Fruit fly (Drosophila melanogaster) whole organism, embryonic: ENCODE data around the gene pnr.

Experiments used
- Asciz ChIP-seq: fragments of 200-800 bp; sonication (Bioruptor generic); optimal IDR thresholded peaks from 2 replicates; lab custom pipeline; 2017; ENCODE audit warnings: missing biosample characterization, mild to moderate bottlenecking, missing genetic modification characterization, missing genetic modification reagents
- CG10462 ChIP-seq: fragments of 200-800 bp; sonication (Bioruptor generic); optimal IDR thresholded peaks from 2 replicates; lab custom pipeline; 2016; ENCODE audit warnings: missing biosample characterization, missing genetic modification characterization
- CG10543 ChIP-seq: fragments of 200-800 bp; sonication (Bioruptor generic); optimal IDR thresholded peaks from 3 replicates; lab custom pipeline; 2017; ENCODE audit warnings: missing biosample characterization, mild to moderate bottlenecking, missing genetic modification characterization, moderate library complexity
- CG10654 ChIP-seq: fragments of 200-800 bp; sonication (Bioruptor generic); optimal IDR thresholded peaks from 2 replicates; lab custom pipeline; 2016; ENCODE audit warnings: missing biosample characterization, missing genetic modification characterization
- CG11247 ChIP-seq: fragments of 200-800 bp; sonication (Bioruptor generic); IDR thresholded peaks from 2 replicates; pipeline ENCODE4 v1.3.6; 2022; ENCODE audit warnings: missing biosample characterization, missing genetic modification characterization
- CG11695 ChIP-seq: fragments of 200-800 bp; sonication (Bioruptor generic); IDR thresholded peaks from 3 replicates; pipeline ENCODE4 v1.3.6; 2022; ENCODE audit warnings: missing biosample characterization, missing genetic modification characterization
- CG12071 ChIP-seq: fragments of 200-800 bp; sonication (Bioruptor generic); optimal IDR thresholded peaks from 3 replicates; lab custom pipeline; 2018; ENCODE audit warnings: missing biosample characterization, mild to moderate bottlenecking, missing genetic modification characterization
- CG14441 ChIP-seq: fragments of 200-800 bp; sonication (Bioruptor generic); IDR thresholded peaks from 2 replicates; pipeline ENCODE4 v1.3.6; 2022; ENCODE audit warnings: missing biosample characterization, missing genetic modification characterization
- CG1529 ChIP-seq: fragments of 200-800 bp; sonication (Bioruptor generic); optimal IDR thresholded peaks from 3 replicates; lab custom pipeline; 2018; ENCODE audit warnings: missing biosample characterization, missing genetic modification characterization
- CG18476 ChIP-seq: fragments of 200-800 bp; sonication (Bioruptor generic); optimal IDR thresholded peaks from 2 replicates; lab custom pipeline; 2016; ENCODE audit warnings: missing biosample characterization, mild to moderate bottlenecking, missing genetic modification characterization
- CG2199 ChIP-seq: fragments of 200-800 bp; sonication (Bioruptor generic); IDR thresholded peaks from 3 replicates; pipeline ENCODE4 v1.3.6; 2022; ENCODE audit warnings: missing biosample characterization, missing genetic modification characterization
- CG2678 ChIP-seq: fragments of 200-800 bp; sonication (Bioruptor generic); optimal IDR thresholded peaks from 3 replicates; lab custom pipeline; 2019; ENCODE audit warnings: missing biosample characterization, mild to moderate bottlenecking, missing genetic modification characterization, moderate library complexity
- CG34376 ChIP-seq: fragments of 200-800 bp; sonication (Bioruptor generic); optimal IDR thresholded peaks from 2 replicates; lab custom pipeline; 2018; ENCODE audit warnings: missing biosample characterization, mild to moderate bottlenecking, missing genetic modification characterization
- CG6272 ChIP-seq: fragments of 200-800 bp; sonication (Bioruptor generic); IDR thresholded peaks from 2 replicates; pipeline ENCODE4 v1.3.6; 2022; ENCODE audit warnings: missing biosample characterization, missing genetic modification characterization
- CG6765 ChIP-seq: fragments of 200-800 bp; sonication (Bioruptor generic); optimal IDR thresholded peaks from 3 replicates; lab custom pipeline; 2017; ENCODE audit warnings: missing biosample characterization, mild to moderate bottlenecking, missing genetic modification characterization
- CG6813 ChIP-seq: fragments of 200-800 bp; sonication (Bioruptor generic); optimal IDR thresholded peaks from 2 replicates; lab custom pipeline; 2017; ENCODE audit warnings: missing biosample characterization, missing genetic modification characterization, mild to moderate bottlenecking, moderate library complexity, missing genetic modification reagents
- CG7357 ChIP-seq: fragments of 200-800 bp; sonication (Bioruptor generic); IDR thresholded peaks from 3 replicates; pipeline ENCODE4 v1.3.6; 2022; ENCODE audit warnings: missing biosample characterization, missing genetic modification characterization
- CG7372 ChIP-seq: fragments of 200-800 bp; sonication (Bioruptor generic); IDR thresholded peaks from 2 replicates; pipeline ENCODE4 v1.3.6; 2022; ENCODE audit warnings: missing biosample characterization, missing genetic modification characterization
- CG7786 ChIP-seq: fragments of 200-800 bp; sonication (Bioruptor generic); optimal IDR thresholded peaks from 2 replicates; lab custom pipeline; 2016; ENCODE audit warnings: missing biosample characterization, missing genetic modification characterization
- Chrac-16 ChIP-seq: fragments of 200-800 bp; sonication (Bioruptor generic); optimal IDR thresholded peaks from 3 replicates; lab custom pipeline; 2016; ENCODE audit warnings: missing biosample characterization, missing genetic modification characterization
- Dip2 ChIP-seq: fragments of 200-800 bp; sonication (Bioruptor generic); IDR thresholded peaks from 2 replicates; pipeline ENCODE4 v1.3.6; 2022; ENCODE audit warnings: missing biosample characterization, missing genetic modification characterization
- Fer1 ChIP-seq: fragments of 200-800 bp; sonication (Bioruptor generic); optimal IDR thresholded peaks from 2 replicates; lab custom pipeline; 2017; ENCODE audit warnings: missing biosample characterization, mild to moderate bottlenecking, missing genetic modification characterization
- HLH3B ChIP-seq: fragments of 200-800 bp; sonication (Bioruptor generic); IDR thresholded peaks from 2 replicates; pipeline ENCODE4 v1.3.6; 2022; ENCODE audit warnings: missing biosample characterization, missing genetic modification characterization
- HLH4C ChIP-seq: fragments of 200-800 bp; sonication (Bioruptor generic); IDR thresholded peaks from 3 replicates; pipeline ENCODE4 v1.3.6; 2022; ENCODE audit warnings: missing biosample characterization, missing genetic modification characterization; ENCODE audit not compliant: partially characterized antibody
- HmgZ ChIP-seq: fragments of 200-800 bp; sonication (Bioruptor generic); optimal IDR thresholded peaks from 2 replicates; lab custom pipeline; 2018; ENCODE audit warnings: missing biosample characterization, mild to moderate bottlenecking, missing genetic modification characterization
- Lhr ChIP-seq: fragments of 200-800 bp; sonication (Bioruptor generic); optimal IDR thresholded peaks from 3 replicates; lab custom pipeline; 2017; ENCODE audit warnings: mild to moderate bottlenecking, missing biosample characterization, missing genetic modification reagents, missing genetic modification characterization
- Lpt ChIP-seq: fragments of >200 bp; optimal IDR thresholded peaks from 2 replicates; lab custom pipeline; 2018; ENCODE audit warnings: missing biosample characterization, missing genetic modification characterization
- Mes4 ChIP-seq: fragments of 200-800 bp; sonication (Bioruptor generic); optimal IDR thresholded peaks from 2 replicates; lab custom pipeline; 2016; ENCODE audit warnings: missing biosample characterization, missing genetic modification characterization
- Nf-YB ChIP-seq: fragments of 200-800 bp; sonication (Bioruptor generic); optimal IDR thresholded peaks from 3 replicates; lab custom pipeline; 2019; ENCODE audit warnings: missing biosample characterization, mild to moderate bottlenecking, missing genetic modification characterization, moderate library complexity
- Oli ChIP-seq: fragments of 200-800 bp; sonication (Bioruptor generic); optimal IDR thresholded peaks from 2 replicates; lab custom pipeline; 2018; ENCODE audit warnings: missing biosample characterization, mild to moderate bottlenecking, missing genetic modification characterization, moderate library complexity
- Pdp1 ChIP-seq, 2 experiments: fragments of 200-800 bp; sonication (Bioruptor generic); optimal IDR thresholded peaks; 3 replicates each; lab custom pipeline; 2016; ENCODE audit warnings: missing biosample characterization in 2 of 2, missing genetic modification characterization in 2 of 2, mild to moderate bottlenecking in 1 of 2, moderate library complexity in 1 of 2
- cad ChIP-seq: fragments of >200 bp; optimal IDR thresholded peaks from 2 replicates; lab custom pipeline; 2017; ENCODE audit warnings: missing biosample characterization, missing genetic modification characterization
- chn ChIP-seq: fragments of 200-800 bp; sonication (Bioruptor generic); optimal IDR thresholded peaks from 2 replicates; lab custom pipeline; 2016; ENCODE audit warnings: missing biosample characterization, missing genetic modification characterization
- dati ChIP-seq: fragments of 200-800 bp; sonication (Bioruptor generic); IDR thresholded peaks from 2 replicates; pipeline ENCODE4 v1.3.6; 2022; ENCODE audit warnings: missing biosample characterization, missing genetic modification characterization
- dysf ChIP-seq: fragments of 200-800 bp; sonication (Bioruptor generic); IDR thresholded peaks from 3 replicates; pipeline ENCODE4 v1.3.6; 2022; ENCODE audit warnings: missing biosample characterization, missing genetic modification characterization
- gem ChIP-seq: fragments of 200-800 bp; sonication (Bioruptor generic); optimal IDR thresholded peaks from 2 replicates; lab custom pipeline; 2019; ENCODE audit warnings: missing biosample characterization, mild to moderate bottlenecking, missing genetic modification characterization, moderate library complexity
- gsb ChIP-seq: fragments of 200-800 bp; sonication (Bioruptor generic); IDR thresholded peaks from 2 replicates; pipeline ENCODE4 v1.3.6; 2022; ENCODE audit warnings: missing biosample characterization, missing genetic modification characterization
- ham ChIP-seq: fragments of 200-800 bp; sonication (Bioruptor generic); IDR thresholded peaks from 2 replicates; pipeline ENCODE4 v1.3.6; 2022; ENCODE audit warnings: missing biosample characterization, missing genetic modification characterization
- jigr1 ChIP-seq: fragments of 200-800 bp; sonication (Bioruptor generic); IDR thresholded peaks from 3 replicates; pipeline ENCODE4 v1.3.6; 2022; ENCODE audit warnings: missing biosample characterization, missing genetic modification characterization
- ken ChIP-seq: fragments of 200-800 bp; sonication (Bioruptor generic); IDR thresholded peaks from 3 replicates; pipeline ENCODE4 v1.3.6; 2022; ENCODE audit warnings: missing biosample characterization, missing genetic modification characterization
- nau ChIP-seq: fragments of 200-800 bp; sonication (Bioruptor generic); optimal IDR thresholded peaks from 3 replicates; lab custom pipeline; 2017; ENCODE audit warnings: missing biosample characterization, mild to moderate bottlenecking, missing genetic modification characterization, missing genetic modification reagents
- pan ChIP-seq, 4 experiments: fragments of >200 bp in 3 of 4; fragments of 200-800 bp in 1 of 4; sonication (Bioruptor generic) in 1 of 4; optimal IDR thresholded peaks in 3 of 4; IDR thresholded peaks in 1 of 4; 2 replicates each; pipeline versions ENCODE4 v1.3.6 to Lab custom; 2017 to 2022; ENCODE audit warnings: missing biosample characterization in 2 of 4, missing genetic modification characterization in 2 of 4, mixed read lengths in 1 of 4
- prd ChIP-seq, 3 experiments: fragments of >200 bp in 2 of 3; fragments of 200-800 bp in 1 of 3; sonication (Bioruptor generic) in 1 of 3; optimal IDR thresholded peaks in 2 of 3; IDR thresholded peaks in 1 of 3; 2 replicates in 2 of 3; 3 replicates in 1 of 3; pipeline versions ENCODE4 v1.3.6 to Lab custom; 2017 to 2022; ENCODE audit warnings: missing biosample characterization in 1 of 3, missing genetic modification characterization in 1 of 3
- scrt ChIP-seq: fragments of 200-800 bp; sonication (Bioruptor generic); optimal IDR thresholded peaks from 2 replicates; lab custom pipeline; 2018; ENCODE audit warnings: missing biosample characterization, mild to moderate bottlenecking, missing genetic modification characterization, moderate library complexity
- sens-2 ChIP-seq: fragments of 200-800 bp; sonication (Bioruptor generic); IDR thresholded peaks from 2 replicates; pipeline ENCODE4 v1.3.6; 2022; ENCODE audit warnings: missing biosample characterization, missing genetic modification characterization
- sisA ChIP-seq: fragments of 200-800 bp; sonication (Bioruptor generic); IDR thresholded peaks from 2 replicates; pipeline ENCODE4 v1.3.6; 2022; ENCODE audit warnings: missing biosample characterization, missing genetic modification characterization
- sug ChIP-seq: fragments of 200-800 bp; optimal IDR thresholded peaks from 2 replicates; lab custom pipeline; 2019; ENCODE audit warnings: missing biosample characterization, mild to moderate bottlenecking, missing genetic modification characterization, moderate library complexity
- twi ChIP-seq: fragments of 200-800 bp; optimal IDR thresholded peaks from 2 replicates; lab custom pipeline; 2019; ENCODE audit warnings: missing biosample characterization, mild to moderate bottlenecking, missing genetic modification characterization, moderate library complexity
- z ChIP-seq: fragments of 200-800 bp; sonication (Bioruptor generic); IDR thresholded peaks from 3 replicates; pipeline ENCODE4 v1.3.6; 2022; ENCODE audit warnings: missing biosample characterization, missing genetic modification characterization

Gene pnr

DNA sequence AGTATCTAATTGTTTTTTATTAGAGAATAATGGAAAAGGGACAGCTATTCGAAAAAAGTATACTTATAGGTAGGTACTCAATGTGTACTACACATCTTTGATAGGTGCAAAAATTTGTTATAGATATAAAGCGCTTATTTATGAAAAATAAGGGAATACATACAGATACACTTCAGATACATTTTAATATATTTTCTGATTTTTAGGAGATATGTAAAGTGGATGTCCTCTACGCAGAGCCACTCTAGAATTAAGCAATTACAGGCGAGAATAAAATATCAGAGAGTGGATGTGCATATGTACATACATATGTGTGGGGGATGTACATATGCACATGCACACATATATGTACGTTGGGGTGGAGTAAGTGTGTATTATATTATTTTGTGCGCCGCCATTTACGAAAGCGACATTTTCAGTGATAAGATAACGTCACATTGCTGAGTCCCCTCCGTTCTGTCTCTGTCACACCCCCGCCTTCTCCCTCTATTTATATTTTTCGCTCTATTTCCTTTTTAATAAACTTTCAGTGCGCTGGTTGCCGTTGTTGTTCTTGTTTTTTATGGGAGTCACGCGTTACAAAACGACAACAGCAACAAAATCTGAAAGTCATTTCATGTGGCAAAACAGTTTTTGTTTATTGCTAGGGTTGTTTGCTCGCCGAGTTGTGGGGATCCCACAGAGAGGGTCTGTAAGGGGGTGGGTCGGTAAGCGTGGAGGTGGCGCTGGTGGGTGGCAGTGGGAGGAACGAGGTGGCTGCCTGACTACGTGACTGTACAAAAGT is 21.0 kb upstream of the pnr start (continued):
- TF ChIP-seq sug (tag; lab: Kevin White, UChicago) (peak; percentile 95), jigr1 (GFP tag; lab: Robert Waterston, UW) (no peak), chn (no peak), CG7372 (GFP tag; lab: Robert Waterston, UW) (no peak), dati (GFP tag; lab: Robert Waterston, UW) (no peak), Oli (tag; lab: Kevin White, UChicago) (no peak), scrt (GFP tag; lab: Kevin White, UChicago) (peak; percentile 12), CG2199 (GFP tag; lab: Robert Waterston, UW) (0 out of 3 replicates have a peak, but pooled peaks have one; percentile 24), CG10462 (GFP tag; lab: Kevin White, UChicago) (no peak), CG10543 (GFP tag; lab: Kevin White, UChicago) (peak; percentile 97), Nf-YB (GFP tag; lab: Kevin White, UChicago) (peak; percentile 48), HLH3B (GFP tag; lab: Robert Waterston, UW) (no peak), CG12071 (GFP tag; lab: Kevin White, UChicago) (peak; percentile 59), CG2678 (tag; lab: Kevin White, UChicago) (peak; percentile 62), CG11695 (GFP tag; lab: Robert Waterston, UW) (no peak), sens-2 (GFP tag; lab: Robert Waterston, UW) (no peak), HLH4C (GFP tag; lab: Robert Waterston, UW) (no peak), HmgZ (peak; percentile 72), CG18476 (GFP tag; lab: Kevin White, UChicago) (no peak), Lpt (no peak), cad (no peak), Pdp1 (GFP tag; optimal IDR thresholded peaks at IDR 0.05; lab: Kevin White, UChicago) (peak in 1 of 2 experiments; percentile 67), sisA (no peak), gsb (GFP tag; lab: Robert Waterston, UW) (no peak), dysf (GFP tag; lab: Robert Waterston, UW) (no peak), Asciz (GFP tag; lab: Kevin White, UChicago) (peak; percentile 37), pan (optimal IDR thresholded peaks at IDR 0.05; lab: Kevin White, UChicago) (no peak), pan (GFP tag; optimal IDR thresholded peaks at IDR 0.05 in 1 of 2, IDR thresholded peaks at IDR 0.05 in 1 of 2) (no peak), CG10654 (no peak), CG6813 (peak; percentile 65), prd (optimal IDR thresholded peaks at IDR 0.05; lab: Kevin White, UChicago) (no peak), prd (GFP tag; IDR thresholded peaks at IDR 0.05; lab: Robert Waterston, UW) (no peak), CG11247 (GFP tag; lab: Robert Waterston, UW) (no peak), z (no peak), ham (GFP tag; lab: Robert Waterston, UW) (peak; percentile 51; the same call in 1 of the 2 replicates), CG7786 (GFP tag; lab: Kevin White, UChicago) (no peak), CG1529 (GFP tag; lab: Kevin White, UChicago) (no peak), Dip2 (GFP tag; lab: Robert Waterston, UW) (no peak), CG7357 (GFP tag; lab: Robert Waterston, UW) (no peak), ken (GFP tag; lab: Robert Waterston, UW) (no peak), Mes4 (GFP tag; lab: Kevin White, UChicago) (no peak), twi (no peak), Fer1 (GFP tag; lab: Kevin White, UChicago) (no peak), CG14441 (GFP tag; lab: Robert Waterston, UW) (no peak), CG6765 (GFP tag; lab: Kevin White, UChicago) (no peak), Lhr (GFP tag; lab: Kevin White, UChicago) (no peak), Chrac-16 (GFP tag; lab: Kevin White, UChicago) (no peak), nau (no peak), gem (tag; lab: Kevin White, UChicago) (peak; percentile 2), CG6272 (no peak), CG34376 (GFP tag; lab: Kevin White, UChicago) (peak; percentile 81)
